Fruit fly (Drosophila melanogaster) whole organism, pupa: ENCODE data around the gene sing.

Source experiments
- CG10348 ChIP-seq: fragments of 200-800 bp; sonication (Bioruptor generic); IDR thresholded peaks from 2 replicates; pipeline ENCODE4 v1.3.6; 2022; ENCODE audit warnings: missing biosample characterization, missing genetic modification characterization
- CG14655 ChIP-seq: fragments of 200-800 bp; sonication (Bioruptor generic); optimal IDR thresholded peaks from 3 replicates; lab custom pipeline; 2017; ENCODE audit warnings: mild to moderate bottlenecking, missing biosample characterization, missing genetic modification reagents, missing genetic modification characterization
- CG15710 ChIP-seq: fragments of 200-800 bp; sonication (Bioruptor generic); optimal IDR thresholded peaks from 2 replicates; lab custom pipeline; 2018; ENCODE audit warnings: missing biosample characterization, mild to moderate bottlenecking, missing genetic modification characterization, moderate library complexity
- CG32121 ChIP-seq: fragments of 200-800 bp; sonication (Bioruptor generic); IDR thresholded peaks from 2 replicates; pipeline ENCODE4 v1.3.6; 2022; ENCODE audit warnings: missing biosample characterization, missing genetic modification characterization
- CG4496 ChIP-seq: fragments of 200-800 bp; sonication (Bioruptor generic); IDR thresholded peaks from 3 replicates; pipeline ENCODE4 v1.3.6; 2022; ENCODE audit warnings: missing biosample characterization, missing genetic modification characterization
- CG8301 ChIP-seq: fragments of 200-800 bp; sonication (Bioruptor generic); optimal IDR thresholded peaks from 2 replicates; lab custom pipeline; 2018; ENCODE audit warnings: missing biosample characterization, mild to moderate bottlenecking, missing genetic modification characterization
- CG9948 ChIP-seq: fragments of 200-800 bp; sonication (Bioruptor generic); optimal IDR thresholded peaks from 2 replicates; lab custom pipeline; 2018; ENCODE audit warnings: missing biosample characterization, mild to moderate bottlenecking, missing genetic modification characterization, moderate library complexity
- EcR ChIP-seq: fragments of 200-800 bp; sonication (Bioruptor generic); optimal IDR thresholded peaks from 3 replicates; lab custom pipeline; 2019; ENCODE audit warnings: missing biosample characterization, missing genetic modification characterization, mild to moderate bottlenecking, moderate library complexity, missing genetic modification reagents
- Pif1A ChIP-seq: fragments of 200-800 bp; sonication (Bioruptor generic); optimal IDR thresholded peaks from 3 replicates; lab custom pipeline; 2016; ENCODE audit warnings: missing biosample characterization, missing genetic modification characterization
- Pif1B ChIP-seq: fragments of 200-800 bp; sonication (Bioruptor generic); optimal IDR thresholded peaks from 3 replicates; lab custom pipeline; 2016; ENCODE audit warnings: missing biosample characterization, missing genetic modification characterization
- Snoo ChIP-seq: fragments of 200-800 bp; sonication (Bioruptor generic); optimal IDR thresholded peaks from 3 replicates; lab custom pipeline; 2017; ENCODE audit warnings: missing biosample characterization, mild to moderate bottlenecking, missing genetic modification characterization, inconsistent platforms
- fd96Ca ChIP-seq: fragments of 200-800 bp; sonication (Bioruptor generic); IDR thresholded peaks from 3 replicates; pipeline ENCODE4 v1.3.6; 2022; ENCODE audit warnings: missing biosample characterization, missing genetic modification characterization
- rn ChIP-seq: fragments of 200-800 bp; sonication (Bioruptor generic); IDR thresholded peaks from 2 replicates; pipeline ENCODE4 v1.3.6; 2022; ENCODE audit warnings: missing biosample characterization, missing genetic modification characterization

DNA sequence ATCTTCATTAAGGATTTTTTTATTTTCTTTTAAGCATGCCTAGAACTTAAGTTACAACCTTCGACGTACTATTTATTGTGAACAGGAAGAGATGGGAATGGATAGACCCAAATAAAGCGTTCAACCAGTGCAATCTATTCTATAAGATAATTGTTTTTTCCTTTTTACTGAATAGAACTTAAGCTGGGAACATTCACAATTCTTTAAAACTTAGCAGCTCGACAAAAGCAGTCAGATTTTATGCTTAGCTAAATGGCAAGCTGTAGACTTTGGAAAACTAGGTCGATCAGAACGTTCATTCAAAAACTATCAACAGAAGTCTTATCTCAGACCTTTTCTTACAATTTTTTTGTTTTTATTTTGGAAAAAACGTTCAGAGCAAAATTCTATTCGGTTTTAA lies 31.9 kb downstream of the sing start, which contains the start of gene CG13008:
- no peak for TF ChIP-seq CG15710 (tag; lab: Kevin White, UChicago)
- TF ChIP-seq CG9948: no peak
- TF ChIP-seq EcR (GFP tag; lab: Kevin White, UChicago): no peak
- TF ChIP-seq Pif1B (GFP tag; lab: Kevin White, UChicago): no peak
- no peak for TF ChIP-seq Pif1A (GFP tag; lab: Kevin White, UChicago)
- no peak for TF ChIP-seq CG14655 (GFP tag; lab: Kevin White, UChicago)
- TF ChIP-seq CG32121 (GFP tag; lab: Robert Waterston, UW): no peak
- TF ChIP-seq CG10348 (GFP tag; lab: Robert Waterston, UW): no peak
- TF ChIP-seq CG4496 (GFP tag; lab: Robert Waterston, UW): no peak
- no peak for TF ChIP-seq fd96Ca (GFP tag; lab: Robert Waterston, UW)
- TF ChIP-seq rn (GFP tag; lab: Robert Waterston, UW): no peak
- no peak for TF ChIP-seq CG8301 (tag; lab: Kevin White, UChicago)
- no peak for TF ChIP-seq Snoo (tag; lab: Kevin White, UChicago)
